Fruit fly (Drosophila melanogaster) Kc167 (cell line): Measurements from ENCODE around the gene CG33928.

Experiments used
- Sin3A ChIP-seq: fragments of >200 bp; optimal IDR thresholded peaks from 2 replicates; lab custom pipeline; 2018; ENCODE audit warnings: missing external identifiers
- h ChIP-seq: fragments of >200 bp; optimal IDR thresholded peaks from 3 replicates; lab custom pipeline; 2018; ENCODE audit warnings: missing external identifiers
- insv ChIP-seq: fragments of >200 bp; optimal IDR thresholded peaks from 3 replicates; lab custom pipeline; 2018; ENCODE audit warnings: missing external identifiers
- psq ChIP-seq: fragments of >200 bp; optimal IDR thresholded peaks from 2 replicates; lab custom pipeline; 2017; ENCODE audit warnings: missing external identifiers
- ttk ChIP-seq: sonication (Bioruptor generic); optimal IDR thresholded peaks from 2 replicates; lab custom pipeline; 2017; ENCODE audit warnings: missing external identifiers

- TF ChIP-seq Sin3A (lab: Kevin White, UChicago): no peak
- no peak for TF ChIP-seq psq
- TF ChIP-seq h: no peak
- TF ChIP-seq insv (lab: Kevin White, UChicago): no peak
- no peak for TF ChIP-seq ttk (lab: Kevin White, UChicago)
Observed at dm6 chr2L:17425005-17425404, 11.4 kb downstream of the CG33928 start.
